Fruit fly (Drosophila melanogaster) whole organism, embryonic: ENCODE data around the gene Or85a.

Experiments used
- CG12219 ChIP-seq: fragments of 200-800 bp; sonication (Bioruptor generic); optimal IDR thresholded peaks from 3 replicates; lab custom pipeline; 2018; ENCODE audit warnings: missing biosample characterization, mild to moderate bottlenecking, missing genetic modification characterization
- Drgx ChIP-seq: fragments of 200-800 bp; sonication (Bioruptor generic); IDR thresholded peaks from 2 replicates; pipeline ENCODE4 v1.3.6; 2022; ENCODE audit warnings: missing biosample characterization, missing genetic modification characterization
- Ets65A ChIP-seq: fragments of 200-800 bp; sonication (Bioruptor generic); peaks from one replicate; lab custom pipeline; 2016; ENCODE audit warnings: missing biosample characterization, missing genetic modification characterization
- Nf-YB ChIP-seq: fragments of 200-800 bp; sonication (Bioruptor generic); optimal IDR thresholded peaks from 3 replicates; lab custom pipeline; 2019; ENCODE audit warnings: missing biosample characterization, mild to moderate bottlenecking, missing genetic modification characterization, moderate library complexity
- YL-1 ChIP-seq: fragments of 200-800 bp; sonication (Bioruptor generic); optimal IDR thresholded peaks from 3 replicates; lab custom pipeline; 2017; ENCODE audit warnings: missing biosample characterization, mild to moderate bottlenecking, missing genetic modification characterization
- croc ChIP-seq: fragments of 200-800 bp; sonication (Bioruptor generic); conservative IDR thresholded peaks from 3 replicates; pipeline ENCODE4 v1.3.6; 2022; ENCODE audit warnings: missing biosample characterization, missing genetic modification characterization
- dpn ChIP-seq, 2 experiments: fragments of 200-800 bp; sonication (Bioruptor generic); optimal IDR thresholded peaks; 3 replicates each; lab custom pipeline; 2016; ENCODE audit warnings: missing biosample characterization in 2 of 2, missing genetic modification characterization in 2 of 2
- ind ChIP-seq: fragments of 200-800 bp; sonication (Bioruptor generic); optimal IDR thresholded peaks from 3 replicates; lab custom pipeline; 2016; ENCODE audit warnings: missing biosample characterization, missing genetic modification characterization
- nerfin-1 ChIP-seq: fragments of 200-800 bp; sonication (Bioruptor generic); optimal IDR thresholded peaks from 3 replicates; lab custom pipeline; 2019; ENCODE audit warnings: missing biosample characterization, mild to moderate bottlenecking, missing genetic modification characterization, moderate library complexity
- pfk ChIP-seq: fragments of 200-800 bp; sonication (Bioruptor generic); optimal IDR thresholded peaks from 2 replicates; lab custom pipeline; 2018; ENCODE audit warnings: missing biosample characterization, mild to moderate bottlenecking, missing genetic modification characterization, moderate library complexity
- sens-2 ChIP-seq: fragments of 200-800 bp; sonication (Bioruptor generic); IDR thresholded peaks from 2 replicates; pipeline ENCODE4 v1.3.6; 2022; ENCODE audit warnings: missing biosample characterization, missing genetic modification characterization
- so ChIP-seq: fragments of 200-800 bp; sonication (Bioruptor generic); IDR thresholded peaks from 3 replicates; pipeline ENCODE4 v1.3.6; 2022; ENCODE audit warnings: missing biosample characterization, missing genetic modification characterization
- ttk ChIP-seq: fragments of 200-800 bp; sonication (Bioruptor generic); IDR thresholded peaks from 2 replicates; pipeline ENCODE4 v2.1.2; 2022; ENCODE audit warnings: missing biosample characterization, missing genetic modification characterization
- tup ChIP-seq: fragments of 200-800 bp; sonication (Bioruptor generic); optimal IDR thresholded peaks from 2 replicates; lab custom pipeline; 2016; ENCODE audit warnings: missing biosample characterization, mild to moderate bottlenecking, missing genetic modification characterization, moderate library complexity

DNA sequence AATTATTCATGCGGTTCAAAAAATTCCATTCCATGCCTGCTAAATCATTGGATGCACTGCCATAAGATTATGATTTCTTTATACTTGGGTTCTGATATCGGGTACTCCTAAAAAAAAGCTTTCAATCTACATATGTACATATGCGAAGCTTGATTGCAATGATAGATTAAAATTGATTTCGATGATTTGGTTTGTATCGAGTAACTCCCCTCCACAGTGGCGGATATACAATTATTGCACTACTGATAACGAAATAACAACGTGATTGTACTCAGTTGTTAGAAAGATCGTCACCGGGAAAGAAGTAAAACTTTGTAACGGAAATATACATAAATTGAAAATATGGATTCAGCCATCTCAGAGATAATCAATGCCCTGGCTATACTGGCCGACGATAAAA lies 33.9 kb upstream of the Or85a start, which contains the start of gene Nazo:
- TF ChIP-seq YL-1 (GFP tag; lab: Kevin White, UChicago), result no peak
- no peak for TF ChIP-seq ind (GFP tag; lab: Kevin White, UChicago)
- TF ChIP-seq ttk (GFP tag; lab: Robert Waterston, UW), result no peak
- TF ChIP-seq croc (GFP tag; lab: Robert Waterston, UW), result no peak
- no peak for TF ChIP-seq Ets65A (GFP tag; lab: Kevin White, UChicago)
- no peak for TF ChIP-seq tup (GFP tag; lab: Kevin White, UChicago)
- TF ChIP-seq pfk (GFP tag; lab: Kevin White, UChicago), result no peak
- TF ChIP-seq nerfin-1, result no peak
- no peak for TF ChIP-seq CG12219
- no peak for TF ChIP-seq sens-2 (GFP tag; lab: Robert Waterston, UW)
- no peak for TF ChIP-seq Nf-YB (GFP tag; lab: Kevin White, UChicago)
- no peak for TF ChIP-seq dpn (GFP tag; optimal IDR thresholded peaks at IDR 0.05; lab: Kevin White, UChicago)
- TF ChIP-seq Drgx (GFP tag; lab: Robert Waterston, UW), result no peak
- no peak for TF ChIP-seq so (GFP tag; lab: Robert Waterston, UW)
